Fruit fly (Drosophila melanogaster) whole organism, embryonic: ENCODE measurements around the gene CG5808.

Experiments
- C15 ChIP-seq: fragments of 200-800 bp; sonication (Bioruptor generic); IDR thresholded peaks from 3 replicates; pipeline ENCODE4 v1.3.6; 2022; ENCODE audit warnings: missing biosample characterization, missing genetic modification characterization
- CG1024 ChIP-seq: fragments of 200-800 bp; sonication (Bioruptor generic); IDR thresholded peaks from 2 replicates; pipeline ENCODE4 v1.3.6; 2022; ENCODE audit warnings: missing biosample characterization, missing genetic modification characterization
- CG10321 ChIP-seq: fragments of 200-800 bp; sonication (Bioruptor generic); IDR thresholded peaks from 2 replicates; pipeline ENCODE4 v1.3.6; 2022; ENCODE audit warnings: missing biosample characterization, missing genetic modification characterization
- CG10366 ChIP-seq: fragments of 200-800 bp; sonication (Bioruptor generic); IDR thresholded peaks from 2 replicates; pipeline ENCODE4 v1.3.6; 2022; ENCODE audit warnings: missing biosample characterization, missing genetic modification characterization
- CG12219 ChIP-seq: fragments of 200-800 bp; sonication (Bioruptor generic); optimal IDR thresholded peaks from 3 replicates; lab custom pipeline; 2018; ENCODE audit warnings: missing biosample characterization, mild to moderate bottlenecking, missing genetic modification characterization
- CG12391 ChIP-seq: fragments of 200-800 bp; sonication (Bioruptor generic); optimal IDR thresholded peaks from 3 replicates; lab custom pipeline; 2018; ENCODE audit warnings: missing biosample characterization, mild to moderate bottlenecking, missing genetic modification characterization, moderate library complexity
- CG1647 ChIP-seq: fragments of 200-800 bp; sonication (Bioruptor generic); optimal IDR thresholded peaks from 3 replicates; lab custom pipeline; 2016; ENCODE audit warnings: missing biosample characterization, missing genetic modification characterization
- CG16863 ChIP-seq: fragments of 200-800 bp; sonication (Bioruptor generic); optimal IDR thresholded peaks from 3 replicates; lab custom pipeline; 2016; ENCODE audit warnings: missing biosample characterization, missing genetic modification characterization
- CG17568 ChIP-seq: fragments of 200-800 bp; sonication (Bioruptor generic); optimal IDR thresholded peaks from 2 replicates; lab custom pipeline; 2018; ENCODE audit warnings: missing biosample characterization, mild to moderate bottlenecking, missing genetic modification characterization, moderate library complexity
- CG3407 ChIP-seq: fragments of 200-800 bp; sonication (Bioruptor generic); optimal IDR thresholded peaks from 2 replicates; lab custom pipeline; 2018; ENCODE audit warnings: missing biosample characterization, mild to moderate bottlenecking, missing genetic modification characterization
- CG34422 ChIP-seq: fragments of 200-800 bp; sonication (Bioruptor generic); IDR thresholded peaks from 3 replicates; pipeline ENCODE4 v1.3.6; 2022; ENCODE audit warnings: missing biosample characterization, missing genetic modification characterization
- CG3726 ChIP-seq: fragments of 200-800 bp; sonication (Bioruptor generic); IDR thresholded peaks from 3 replicates; pipeline ENCODE4, ENCODE4 v1.3.6; 2022; ENCODE audit warnings: missing biosample characterization, missing genetic modification characterization
- CG6272 ChIP-seq: fragments of 200-800 bp; sonication (Bioruptor generic); IDR thresholded peaks from 2 replicates; pipeline ENCODE4 v1.3.6; 2022; ENCODE audit warnings: missing biosample characterization, missing genetic modification characterization
- CG7928 ChIP-seq: fragments of 200-800 bp; sonication (Bioruptor generic); optimal IDR thresholded peaks from 2 replicates; lab custom pipeline; 2017; ENCODE audit warnings: missing biosample characterization, mild to moderate bottlenecking, missing genetic modification characterization
- CG7963 ChIP-seq: fragments of 200-800 bp; sonication (Bioruptor generic); IDR thresholded peaks from 3 replicates; pipeline ENCODE4 v1.3.6; 2022; ENCODE audit warnings: missing biosample characterization, missing genetic modification characterization; ENCODE audit not compliant: partially characterized antibody
- D ChIP-seq, 2 experiments: fragments of 200-800 bp in 1 of 2; fragments of >200 bp in 1 of 2; sonication (Bioruptor generic) in 1 of 2; optimal IDR thresholded peaks; 2 replicates in 1 of 2; 3 replicates in 1 of 2; lab custom pipeline; 2017; ENCODE audit warnings: mild to moderate bottlenecking in 1 of 2, missing biosample characterization in 1 of 2, missing genetic modification characterization in 1 of 2, missing genetic modification reagents in 1 of 2
- E2f2 ChIP-seq: fragments of 200-800 bp; sonication (Bioruptor generic); IDR thresholded peaks from 2 replicates; pipeline ENCODE4 v1.3.6; 2022; ENCODE audit warnings: missing biosample characterization, missing genetic modification characterization
- HLHmδ ChIP-seq: fragments of 200-800 bp; sonication (Bioruptor generic); optimal IDR thresholded peaks from 2 replicates; lab custom pipeline; 2018; ENCODE audit warnings: missing biosample characterization, mild to moderate bottlenecking, missing genetic modification characterization, moderate library complexity
- Hsf ChIP-seq: fragments of 200-800 bp; sonication (Bioruptor generic); optimal IDR thresholded peaks from 3 replicates; lab custom pipeline; 2016; ENCODE audit warnings: missing biosample characterization, missing genetic modification characterization
- Meics ChIP-seq: fragments of 200-800 bp; sonication (Bioruptor generic); optimal IDR thresholded peaks from 2 replicates; lab custom pipeline; 2017; ENCODE audit warnings: missing biosample characterization, mild to moderate bottlenecking, missing genetic modification characterization
- Rx ChIP-seq: fragments of 200-800 bp; sonication (Bioruptor generic); IDR thresholded peaks from 2 replicates; pipeline ENCODE4 v1.3.6; 2022; ENCODE audit warnings: missing biosample characterization, missing genetic modification characterization
- Scr ChIP-seq: fragments of 200-800 bp; sonication (Bioruptor generic); IDR thresholded peaks from 2 replicates; pipeline ENCODE4 v1.3.6; 2022; ENCODE audit warnings: missing biosample characterization, missing genetic modification characterization; ENCODE audit not compliant: partially characterized antibody
- Sin3A ChIP-seq: fragments of >200 bp; optimal IDR thresholded peaks from 2 replicates; lab custom pipeline; 2018
- Sox102F ChIP-seq: fragments of 200-800 bp; sonication (Bioruptor generic); optimal IDR thresholded peaks from 2 replicates; lab custom pipeline; 2018; ENCODE audit warnings: missing biosample characterization, mild to moderate bottlenecking, missing genetic modification characterization, moderate library complexity
- Stat92E ChIP-seq, 3 experiments: fragments of >200 bp in 2 of 3; fragments of 200-800 bp in 1 of 3; sonication (Bioruptor generic) in 1 of 3; optimal IDR thresholded peaks; 2 replicates each; lab custom pipeline; 2017 to 2019; ENCODE audit warnings: missing biosample characterization in 3 of 3, missing genetic modification characterization in 3 of 3, mild to moderate bottlenecking in 1 of 3, moderate library complexity in 1 of 3
- Vsx1 ChIP-seq: fragments of 200-800 bp; sonication (Bioruptor generic); optimal IDR thresholded peaks from 2 replicates; lab custom pipeline; 2017; ENCODE audit warnings: missing biosample characterization, mild to moderate bottlenecking, missing genetic modification characterization, missing genetic modification reagents
- amos ChIP-seq: fragments of 200-800 bp; sonication (Bioruptor generic); IDR thresholded peaks from 2 replicates; pipeline ENCODE4 v1.3.6; 2022; ENCODE audit warnings: missing biosample characterization, missing genetic modification characterization; ENCODE audit not compliant: partially characterized antibody
- ara ChIP-seq: fragments of 200-800 bp; sonication (Bioruptor generic); IDR thresholded peaks from 2 replicates; pipeline ENCODE4 v1.3.6; 2022; ENCODE audit warnings: missing biosample characterization, missing genetic modification characterization
- bbx ChIP-seq: fragments of 200-800 bp; sonication (Bioruptor generic); IDR thresholded peaks from 2 replicates; pipeline ENCODE4 v1.3.6; 2022; ENCODE audit warnings: missing biosample characterization, missing genetic modification characterization; ENCODE audit not compliant: partially characterized antibody
- disco-r ChIP-seq: fragments of 200-800 bp; sonication (Bioruptor generic); optimal IDR thresholded peaks from 2 replicates; lab custom pipeline; 2016; ENCODE audit warnings: missing biosample characterization, missing genetic modification characterization
- dm ChIP-seq: fragments of 200-800 bp; sonication (Bioruptor generic); optimal IDR thresholded peaks from 3 replicates; lab custom pipeline; 2016; ENCODE audit warnings: missing biosample characterization, missing genetic modification characterization
- gsb-n ChIP-seq: fragments of 200-800 bp; sonication (Bioruptor generic); optimal IDR thresholded peaks from 3 replicates; lab custom pipeline; 2018; ENCODE audit warnings: missing biosample characterization, mild to moderate bottlenecking, missing genetic modification characterization
- h ChIP-seq: fragments of >200 bp; optimal IDR thresholded peaks from 2 replicates; lab custom pipeline; 2017
- inv ChIP-seq: fragments of 200-800 bp; sonication (Bioruptor generic); IDR thresholded peaks from 2 replicates; pipeline ENCODE4 v1.3.6; 2022; ENCODE audit warnings: missing biosample characterization, missing genetic modification characterization; ENCODE audit not compliant: partially characterized antibody
- lola ChIP-seq, 3 experiments: fragments of >200 bp in 2 of 3; fragments of 200-800 bp in 1 of 3; sonication (Bioruptor generic) in 1 of 3; optimal IDR thresholded peaks; 2 replicates each; lab custom pipeline; 2017 to 2019; ENCODE audit warnings: missing biosample characterization in 3 of 3, missing genetic modification characterization in 3 of 3, mild to moderate bottlenecking in 1 of 3, moderate library complexity in 1 of 3
- lov ChIP-seq, 2 experiments: fragments of 200-800 bp in 1 of 2; fragments of >200 bp in 1 of 2; sonication (Bioruptor generic) in 1 of 2; IDR thresholded peaks in 1 of 2; optimal IDR thresholded peaks in 1 of 2; 2 replicates in 1 of 2; 3 replicates in 1 of 2; pipeline versions ENCODE4 v1.3.6 to Lab custom; 2017 to 2022; ENCODE audit warnings: missing biosample characterization in 1 of 2, missing genetic modification characterization in 1 of 2
- nmo ChIP-seq: fragments of 200-800 bp; sonication (Bioruptor generic); optimal IDR thresholded peaks from 2 replicates; lab custom pipeline; 2018; ENCODE audit warnings: missing biosample characterization, mild to moderate bottlenecking, missing genetic modification characterization, moderate library complexity
- odd ChIP-seq: fragments of 200-800 bp; sonication (Bioruptor generic); optimal IDR thresholded peaks from 2 replicates; lab custom pipeline; 2017; ENCODE audit warnings: missing biosample characterization, mild to moderate bottlenecking, missing genetic modification characterization
- pum ChIP-seq: fragments of 200-800 bp; sonication (Bioruptor generic); optimal IDR thresholded peaks from 2 replicates; lab custom pipeline; 2016; ENCODE audit warnings: missing biosample characterization, missing genetic modification characterization
- sc ChIP-seq, 3 experiments: fragments of >200 bp in 2 of 3; fragments of 200-800 bp in 1 of 3; sonication (Bioruptor generic) in 1 of 3; optimal IDR thresholded peaks; 2 replicates in 2 of 3; 3 replicates in 1 of 3; lab custom pipeline; 2017; ENCODE audit warnings: mild to moderate bottlenecking in 1 of 3, missing biosample characterization in 1 of 3, missing genetic modification characterization in 1 of 3, missing genetic modification reagents in 1 of 3
- slp2 ChIP-seq: fragments of 200-800 bp; sonication (Bioruptor generic); optimal IDR thresholded peaks from 2 replicates; lab custom pipeline; 2016; ENCODE audit warnings: missing biosample characterization, missing genetic modification characterization
- tap ChIP-seq: fragments of 200-800 bp; optimal IDR thresholded peaks from 3 replicates; lab custom pipeline; 2019; ENCODE audit warnings: missing biosample characterization, mild to moderate bottlenecking, missing genetic modification characterization, moderate library complexity
- tgo ChIP-seq: fragments of 200-800 bp; sonication (Bioruptor generic); IDR thresholded peaks from 3 replicates; pipeline ENCODE4 v1.3.6; 2022; ENCODE audit warnings: missing biosample characterization, missing genetic modification characterization
- tll ChIP-seq, 2 experiments: fragments of 200-800 bp in 1 of 2; fragments of >200 bp in 1 of 2; sonication (Bioruptor generic) in 1 of 2; optimal IDR thresholded peaks; 2 replicates each; lab custom pipeline; 2017 to 2019; ENCODE audit warnings: missing biosample characterization in 2 of 2, missing genetic modification characterization in 2 of 2, mild to moderate bottlenecking in 1 of 2, moderate library complexity in 1 of 2
- tup ChIP-seq: fragments of 200-800 bp; sonication (Bioruptor generic); optimal IDR thresholded peaks from 2 replicates; lab custom pipeline; 2016; ENCODE audit warnings: missing biosample characterization, mild to moderate bottlenecking, missing genetic modification characterization, moderate library complexity
- wor ChIP-seq: fragments of 200-800 bp; sonication (Bioruptor generic); IDR thresholded peaks from 2 replicates; pipeline ENCODE4 v1.3.6; 2022; ENCODE audit warnings: missing biosample characterization, missing genetic modification characterization
- zf30C ChIP-seq: fragments of 200-800 bp; sonication (Bioruptor generic); optimal IDR thresholded peaks from 3 replicates; lab custom pipeline; 2018; ENCODE audit warnings: missing biosample characterization, mild to moderate bottlenecking, missing genetic modification characterization

The CG5808 gene

dm6 chr3R:24809576-24810279 lies 7.1 kb downstream of the CG5808 start (continued):
- no peak for TF ChIP-seq tll (GFP tag; optimal IDR thresholded peaks at IDR 0.05; lab: Kevin White, UChicago)
- TF ChIP-seq CG10321, result no peak
- TF ChIP-seq Hsf, result no peak
- TF ChIP-seq sc (optimal IDR thresholded peaks at IDR 0.05; lab: Kevin White, UChicago), result no peak
- TF ChIP-seq sc (GFP tag; optimal IDR thresholded peaks at IDR 0.05; lab: Kevin White, UChicago), result no peak
- no peak for TF ChIP-seq tap (tag; lab: Kevin White, UChicago)
- peak; percentile 67 for TF ChIP-seq Vsx1
- TF ChIP-seq gsb-n (tag; lab: Kevin White, UChicago), result no peak
- peak; percentile 40 for TF ChIP-seq tup (GFP tag; lab: Kevin White, UChicago)
- TF ChIP-seq Meics (GFP tag; lab: Kevin White, UChicago), result no peak
- no peak for TF ChIP-seq dm (GFP tag; lab: Kevin White, UChicago)
- TF ChIP-seq inv (GFP tag; lab: Robert Waterston, UW), result no peak
- TF ChIP-seq HLHmδ, result no peak
- peak in 1 of 3 experiments; percentile 2 for TF ChIP-seq lola (GFP tag; optimal IDR thresholded peaks at IDR 0.05; lab: Kevin White, UChicago)
- no peak for TF ChIP-seq CG34422
- TF ChIP-seq CG16863 (GFP tag; lab: Kevin White, UChicago), result no peak
- no peak for TF ChIP-seq pum (GFP tag; lab: Kevin White, UChicago)
- TF ChIP-seq zf30C, result no peak
- TF ChIP-seq CG1024 (GFP tag; lab: Robert Waterston, UW), result no peak
- TF ChIP-seq slp2 (GFP tag; lab: Kevin White, UChicago), result no peak
- no peak for TF ChIP-seq Stat92E (GFP tag; optimal IDR thresholded peaks at IDR 0.05; lab: Kevin White, UChicago)
- no peak for TF ChIP-seq nmo (GFP tag; lab: Kevin White, UChicago)
- TF ChIP-seq disco-r, result no peak
- no peak for TF ChIP-seq CG6272 (GFP tag; lab: Robert Waterston, UW)
- TF ChIP-seq Rx (GFP tag; lab: Robert Waterston, UW), result no peak
- peak; percentile 60 for TF ChIP-seq CG3407
- TF ChIP-seq CG17568 (GFP tag; lab: Kevin White, UChicago), result no peak
- TF ChIP-seq ara (GFP tag; lab: Robert Waterston, UW), result no peak
- TF ChIP-seq Sox102F (GFP tag; lab: Kevin White, UChicago), result no peak
- no peak for TF ChIP-seq D (optimal IDR thresholded peaks at IDR 0.05; lab: Kevin White, UChicago)
- peak; percentile 39 for TF ChIP-seq D (GFP tag; optimal IDR thresholded peaks at IDR 0.05; lab: Kevin White, UChicago)
- TF ChIP-seq, all 482 proteins: peak for 109

dm6 chr3R:24807321-24807720 lies 9.5 kb downstream of the CG5808 start, which contains the start of gene CG6980:
Gene CG6980, plus strand, starts transcription at chr3R:24807621.
- no peak for TF ChIP-seq lov (optimal IDR thresholded peaks at IDR 0.05; lab: Kevin White, UChicago)
- TF ChIP-seq lov (GFP tag; IDR thresholded peaks at IDR 0.05; lab: Robert Waterston, UW), result 0 out of 3 replicates have a peak, but pooled peaks have one; percentile 12
- no peak for TF ChIP-seq odd

- no peak for TF ChIP-seq wor
- TF ChIP-seq C15 (GFP tag; lab: Robert Waterston, UW), result no peak
- TF ChIP-seq CG12391, result no peak
- TF ChIP-seq CG1647, result no peak
- TF ChIP-seq CG7928 (GFP tag; lab: Kevin White, UChicago), result no peak
- TF ChIP-seq tgo (GFP tag; lab: Robert Waterston, UW), result no peak
- TF ChIP-seq E2f2 (GFP tag; lab: Robert Waterston, UW), result peak; percentile 95
- no peak for TF ChIP-seq CG12219
- TF ChIP-seq CG10366 (GFP tag; lab: Robert Waterston, UW), result no peak
- TF ChIP-seq bbx (GFP tag; lab: Robert Waterston, UW), result peak; percentile 92
- peak; percentile 89 for TF ChIP-seq amos (GFP tag; lab: Robert Waterston, UW)
- peak; percentile 75 for TF ChIP-seq CG7963
- TF ChIP-seq Sin3A (lab: Kevin White, UChicago), result peak; percentile 59
- TF ChIP-seq Scr, result peak; percentile 90
- no peak for TF ChIP-seq CG3726 (GFP tag; lab: Robert Waterston, UW)
- TF ChIP-seq h (lab: Kevin White, UChicago), result no peak
Observed at dm6 chr3R:24805048-24805447, 11.8 kb downstream of the CG5808 start, which contains the start of gene polybromo. Gene polybromo, minus strand, starts transcription at chr3R:24805259.
